Fruit fly (Drosophila melanogaster): ENCODE data around the gene CG13983.

DNA sequence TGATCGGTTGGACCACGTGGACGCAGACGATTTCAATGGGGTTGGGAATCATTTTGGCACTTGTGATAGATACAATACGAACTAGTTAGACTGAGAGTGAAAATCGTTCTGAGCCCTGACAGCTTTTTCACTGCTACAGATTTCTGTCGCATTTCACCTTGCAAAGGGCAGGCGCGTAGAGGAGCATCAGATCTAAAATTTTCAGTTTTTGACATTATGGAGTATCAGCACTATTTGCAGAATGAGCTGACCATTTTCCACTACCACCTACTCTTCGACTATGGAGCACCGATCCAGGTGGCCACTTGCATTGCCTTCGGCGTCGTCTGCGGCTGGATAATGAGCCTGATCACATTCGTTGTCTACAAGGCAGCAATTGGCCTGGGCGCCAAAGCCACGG lies 44.4 kb upstream of the CG13983 start, which contains the start of the genes CG43922 and CG13984:
- TF ChIP-seq Abd-B (GFP tag; optimal IDR thresholded peaks at IDR 0.05): no peak
- TF ChIP-seq h (GFP tag; optimal IDR thresholded peaks at IDR 0.05): no peak
- TF ChIP-seq Rel (GFP tag; optimal IDR thresholded peaks at IDR 0.05): no peak
- TF ChIP-seq Rel (tag; optimal IDR thresholded peaks at IDR 0.05): no peak
- TF ChIP-seq Dif (GFP tag; optimal IDR thresholded peaks at IDR 0.05; ENCODE audit: partially characterized antibody): no peak
- no peak for TF ChIP-seq OdsH (GFP tag; optimal IDR thresholded peaks at IDR 0.05)
- TF ChIP-seq usp (GFP tag; optimal IDR thresholded peaks at IDR 0.05): no peak
- TF ChIP-seq ey (GFP tag; optimal IDR thresholded peaks at IDR 0.05): no peak

All from whole organism, wandering third instar larva.